In genomic region chrIII:2105935-2106334, ce11 we compare ENCODE assay signal across 2 worm cellular contexts.
TF ChIP-seq lines count a peak whose summit lies in the region.

No protein-coding gene starts in this region.

TF ChIP-seq in whole organism, L4 larva, 104 proteins besides CTCF, POLR2A, EP300 and RAD21:
- TF ChIP-seq aha-1 (tag; lab: Kevin White, UChicago) (peak; percentile 75), D1046.2 (GFP tag; IDR thresholded peaks at IDR 0.05; lab: Robert Waterston, UW) (0 out of 2 replicates have a peak, but pooled peaks have one; percentile 49), hif-1 (tag; optimal IDR thresholded peaks at IDR 0.05; lab: Kevin White, UChicago) (no peak), set-16 (GFP tag; IDR thresholded peaks at IDR 0.05; lab: Robert Waterston, UW) (peak; percentile 79)

TF ChIP-seq in whole organism, young adult, 124 proteins besides CTCF, POLR2A, EP300 and RAD21:
- TF ChIP-seq egrh-3 (GFP tag; IDR thresholded peaks at IDR 0.05; lab: Robert Waterston, UW) (peak; percentile 15; the same call in 1 of the 2 replicates), hlh-26 (GFP tag; conservative IDR thresholded peaks at IDR 0.05; lab: Robert Waterston, UW) (no peak), bed-2 (GFP tag; IDR thresholded peaks at IDR 0.05; lab: Robert Waterston, UW) (no peak), athp-1 (tag; optimal IDR thresholded peaks at IDR 0.05; lab: Kevin White, UChicago) (no peak), lir-1 (GFP tag; conservative IDR thresholded peaks at IDR 0.05; lab: Robert Waterston, UW) (no peak), K11D2.4 (GFP tag; IDR thresholded peaks at IDR 0.05; lab: Robert Waterston, UW) (no peak), zfh-2 (GFP tag; conservative IDR thresholded peaks at IDR 0.05; lab: Robert Waterston, UW) (peak; percentile 80), K12H6.12 (tag; optimal IDR thresholded peaks at IDR 0.05; lab: Kevin White, UChicago) (no peak)
